Worm (Caenorhabditis elegans) whole organism, L3 larva: ENCODE measurements around the gene skr-16.
A peak's percentile ranks its signal among the peaks of the same experiment; 100 is the strongest.

Source experiments
- R02D3.7 ChIP-seq: fragments of 150-350 bp; optimal IDR thresholded peaks from 2 replicates; lab custom pipeline; 2014; ENCODE audit warnings: missing biosample characterization, missing genetic modification characterization
- ZK546.5 ChIP-seq: sonication (generic microtip); optimal IDR thresholded peaks from 2 replicates; lab custom pipeline; 2017; ENCODE audit warnings: missing biosample characterization, missing genetic modification characterization
- aly-2 ChIP-seq: fragments of 150-350 bp; optimal IDR thresholded peaks from 2 replicates; lab custom pipeline; 2014; ENCODE audit warnings: missing biosample characterization, missing genetic modification characterization
- ama-1 ChIP-seq: fragments of 150-350 bp; optimal IDR thresholded peaks from 2 replicates; lab custom pipeline; 2018
- ceh-16 ChIP-seq: sonication (generic microtip); optimal IDR thresholded peaks from 2 replicates; lab custom pipeline; 2017; ENCODE audit warnings: missing biosample characterization, missing genetic modification characterization
- ceh-28 ChIP-seq: fragments of 150-350 bp; optimal IDR thresholded peaks from 2 replicates; lab custom pipeline; 2014; ENCODE audit warnings: missing biosample characterization, missing genetic modification reagents, missing genetic modification characterization
- ceh-9 ChIP-seq: sonication (generic microtip); optimal IDR thresholded peaks from 2 replicates; lab custom pipeline; 2018; ENCODE audit warnings: missing biosample characterization, missing genetic modification characterization
- egl-5 ChIP-seq: fragments of 150-350 bp; optimal IDR thresholded peaks from 2 replicates; lab custom pipeline; 2017; ENCODE audit warnings: missing biosample characterization, missing genetic modification reagents, missing genetic modification characterization, inconsistent platforms
- elt-1 ChIP-seq: fragments of 150-350 bp; optimal IDR thresholded peaks from 2 replicates; lab custom pipeline; 2014; ENCODE audit warnings: missing biosample characterization, missing genetic modification characterization
- elt-2 ChIP-seq: sonication (generic microtip); optimal IDR thresholded peaks from 2 replicates; lab custom pipeline; 2016; ENCODE audit warnings: missing genetic modification reagents, mild to moderate bottlenecking, missing genetic modification characterization, missing compliant biosample characterization
- elt-3 ChIP-seq, 3 experiments: fragments of 150-350 bp in 1 of 3; sonication (generic microtip) in 2 of 3; optimal IDR thresholded peaks; 2 replicates in 2 of 3; 4 replicates in 1 of 3; lab custom pipeline; 2014 to 2017; ENCODE audit warnings: missing biosample characterization in 3 of 3, missing genetic modification characterization in 3 of 3
- eor-1 ChIP-seq, 2 experiments: fragments of 150-350 bp; optimal IDR thresholded peaks; 2 replicates each; lab custom pipeline; 2014 to 2018; ENCODE audit warnings: missing biosample characterization in 2 of 2, missing genetic modification characterization in 2 of 2
- fkh-10 ChIP-seq: sonication (generic microtip); optimal IDR thresholded peaks from 2 replicates; lab custom pipeline; 2017; ENCODE audit warnings: missing biosample characterization, missing genetic modification reagents, missing genetic modification characterization
- fkh-2 ChIP-seq: fragments of 150-350 bp; optimal IDR thresholded peaks from 2 replicates; lab custom pipeline; 2014; ENCODE audit warnings: missing biosample characterization, missing genetic modification reagents, missing genetic modification characterization
- fos-1 ChIP-seq: fragments of 150-350 bp; optimal IDR thresholded peaks from 2 replicates; lab custom pipeline; 2014; ENCODE audit warnings: missing biosample characterization, missing genetic modification characterization
- hmg-11 ChIP-seq: sonication (generic microtip); optimal IDR thresholded peaks from 2 replicates; lab custom pipeline; 2016; ENCODE audit warnings: missing genetic modification characterization, missing compliant biosample characterization
- lin-15B ChIP-seq: fragments of 150-350 bp; optimal IDR thresholded peaks from 2 replicates; lab custom pipeline; 2014; ENCODE audit warnings: missing biosample characterization, missing genetic modification characterization
- lin-39 ChIP-seq: fragments of 150-350 bp; optimal IDR thresholded peaks from 2 replicates; lab custom pipeline; 2018; ENCODE audit warnings: missing biosample characterization, missing genetic modification reagents, missing genetic modification characterization
- lsy-12 ChIP-seq: sonication (generic microtip); optimal IDR thresholded peaks from 2 replicates; lab custom pipeline; 2016; ENCODE audit warnings: mild to moderate bottlenecking, missing genetic modification characterization, missing compliant biosample characterization
- mdl-1 ChIP-seq: fragments of 150-350 bp; optimal IDR thresholded peaks from 2 replicates; lab custom pipeline; 2014; ENCODE audit warnings: missing biosample characterization, missing genetic modification characterization
- mml-1 ChIP-seq: fragments of 150-350 bp; sonication (generic microtip); optimal IDR thresholded peaks from 3 replicates; lab custom pipeline; 2014; ENCODE audit warnings: missing biosample characterization, missing genetic modification characterization
- nhr-11 ChIP-seq: fragments of 150-350 bp; optimal IDR thresholded peaks from 2 replicates; lab custom pipeline; 2014; ENCODE audit warnings: missing biosample characterization, missing genetic modification characterization
- nhr-23 ChIP-seq: fragments of 150-350 bp; optimal IDR thresholded peaks from 2 replicates; lab custom pipeline; 2014; ENCODE audit warnings: missing biosample characterization, missing genetic modification reagents, missing genetic modification characterization
- nhr-25 ChIP-seq: sonication (generic microtip); optimal IDR thresholded peaks from 2 replicates; lab custom pipeline; 2017; ENCODE audit warnings: missing biosample characterization, missing genetic modification characterization
- nhr-28 ChIP-seq: fragments of 150-350 bp; optimal IDR thresholded peaks from 2 replicates; lab custom pipeline; 2014; ENCODE audit warnings: missing biosample characterization, missing genetic modification characterization
- nhr-43 ChIP-seq: sonication (generic microtip); optimal IDR thresholded peaks from 2 replicates; lab custom pipeline; 2016; ENCODE audit warnings: mild to moderate bottlenecking, missing genetic modification characterization, missing compliant biosample characterization; ENCODE audit not compliant: poor library complexity, severe bottlenecking
- nhr-67 ChIP-seq: fragments of 150-350 bp; optimal IDR thresholded peaks from 2 replicates; lab custom pipeline; 2014; ENCODE audit warnings: missing biosample characterization, missing genetic modification characterization
- nhr-76 ChIP-seq: fragments of 150-350 bp; sonication (generic microtip); optimal IDR thresholded peaks from 5 replicates; lab custom pipeline; 2014; ENCODE audit warnings: missing biosample characterization, missing genetic modification characterization
- nhr-77 ChIP-seq: fragments of 150-350 bp; optimal IDR thresholded peaks from 2 replicates; lab custom pipeline; 2014; ENCODE audit warnings: missing biosample characterization, missing genetic modification characterization
- pha-4 ChIP-seq: fragments of 150-350 bp; optimal IDR thresholded peaks from 2 replicates; lab custom pipeline; 2014; ENCODE audit warnings: missing biosample characterization, missing genetic modification reagents, missing genetic modification characterization
- pqm-1 ChIP-seq: fragments of 150-350 bp; optimal IDR thresholded peaks from 2 replicates; lab custom pipeline; 2017; ENCODE audit warnings: missing biosample characterization, missing genetic modification characterization, inconsistent platforms
- sea-2 ChIP-seq: fragments of 150-350 bp; sonication (generic microtip); optimal IDR thresholded peaks from 4 replicates; lab custom pipeline; 2014; ENCODE audit warnings: missing biosample characterization, missing genetic modification reagents, missing genetic modification characterization
- skn-1 ChIP-seq: fragments of 150-350 bp; optimal IDR thresholded peaks from 2 replicates; lab custom pipeline; 2014; ENCODE audit warnings: missing biosample characterization, missing genetic modification characterization
- snpc-4 ChIP-seq: fragments of 150-350 bp; optimal IDR thresholded peaks from 2 replicates; lab custom pipeline; 2014; ENCODE audit warnings: missing biosample characterization, missing genetic modification characterization
- tbx-2 ChIP-seq: sonication (generic microtip); optimal IDR thresholded peaks from 2 replicates; lab custom pipeline; 2016; ENCODE audit warnings: mild to moderate bottlenecking, missing genetic modification characterization, missing compliant biosample characterization
- unc-39 ChIP-seq: sonication (generic microtip); optimal IDR thresholded peaks from 4 replicates; lab custom pipeline; 2017; ENCODE audit warnings: missing biosample characterization, missing genetic modification characterization
- unc-62 ChIP-seq: fragments of 150-350 bp; sonication (generic microtip); optimal IDR thresholded peaks from 4 replicates; lab custom pipeline; 2014; ENCODE audit warnings: missing biosample characterization, missing genetic modification reagents, missing genetic modification characterization
- zag-1 ChIP-seq: fragments of 150-350 bp; optimal IDR thresholded peaks from 2 replicates; lab custom pipeline; 2014; ENCODE audit warnings: missing biosample characterization, missing genetic modification characterization
- ztf-11 ChIP-seq: fragments of 150-350 bp; optimal IDR thresholded peaks from 2 replicates; lab custom pipeline; 2014; ENCODE audit warnings: missing biosample characterization, missing genetic modification characterization
- ztf-4 ChIP-seq: fragments of 150-350 bp; optimal IDR thresholded peaks from 2 replicates; lab custom pipeline; 2014; ENCODE audit warnings: missing biosample characterization, missing genetic modification characterization

skr-16 gene

ce11 chrIV:7167983-7168760, at the start of gene skr-16:
Gene skr-16, plus strand, starts transcription at chrIV:7168710.
- TF ChIP-seq hmg-11 (peak; percentile 44), ztf-4 (tag; lab: Kevin White, UChicago) (no peak), pqm-1 (tag; lab: Kevin White, UChicago) (peak; percentile 3), elt-2 (tag; lab: Kevin White, UChicago) (peak; percentile 12)

- no peak for TF ChIP-seq lin-39 (tag; lab: Kevin White, UChicago)
- TF ChIP-seq skn-1 = no peak
- TF ChIP-seq ceh-16 (tag; lab: Kevin White, UChicago) = no peak
- TF ChIP-seq nhr-43 (tag; lab: Kevin White, UChicago) = no peak
- no peak for TF ChIP-seq unc-39
- TF ChIP-seq nhr-77 (tag; lab: Kevin White, UChicago) = no peak
- no peak for TF ChIP-seq nhr-11 (tag; lab: Kevin White, UChicago)
- TF ChIP-seq unc-62 (GFP tag; lab: Kevin White, UChicago) = no peak
- TF ChIP-seq ceh-9 (tag; lab: Kevin White, UChicago) = no peak
- TF ChIP-seq aly-2 (tag; lab: Kevin White, UChicago) = no peak
- no peak for TF ChIP-seq elt-1 (tag; lab: Kevin White, UChicago)
- TF ChIP-seq egl-5 (tag; lab: Kevin White, UChicago) = no peak
- no peak for TF ChIP-seq mdl-1 (tag; lab: Kevin White, UChicago)
- no peak for TF ChIP-seq pha-4
- no peak for TF ChIP-seq sea-2 (GFP tag; lab: Kevin White, UChicago)
- no peak for TF ChIP-seq ztf-11 (tag; lab: Kevin White, UChicago)
- TF ChIP-seq elt-2 (tag; lab: Kevin White, UChicago) = no peak
Observed at ce11 chrIV:7121313-7122055, 47.0 kb upstream of the skr-16 start, which contains the start of the genes C34D4.10 and str-48. Gene C34D4.10, minus strand, starts transcription at chrIV:7121413. Gene str-48, plus strand, starts transcription at chrIV:7122005.

- TF ChIP-seq nhr-76 (no peak), elt-1 (tag; lab: Kevin White, UChicago) (peak; percentile 46), fkh-2 (no peak), nhr-43 (tag; lab: Kevin White, UChicago) (no peak), pha-4 (no peak), skn-1 (no peak), nhr-23 (tag; lab: Kevin White, UChicago) (peak; percentile 89), ceh-28 (tag; lab: Kevin White, UChicago) (peak; percentile 38), elt-3 (tag; optimal IDR thresholded peaks at IDR 0.05; lab: Kevin White, UChicago) (peak in 1 of 3 experiments; percentile 61), nhr-25 (peak; percentile 77), ceh-9 (tag; lab: Kevin White, UChicago) (no peak)
- TF ChIP-seq, all 47 proteins: peak for 5
Observed at ce11 chrIV:7131780-7132179, 36.7 kb upstream of the skr-16 start, which contains the start of gene grsp-3. Gene grsp-3, minus strand, starts transcription at chrIV:7131928.

ce11 chrIV:7133140-7133539, 35.4 kb upstream of the skr-16 start, which contains the start of gene cyn-12:
Gene cyn-12, minus strand, starts transcription at chrIV:7133217.
- TF ChIP-seq pqm-1 (tag; lab: Kevin White, UChicago) (peak; percentile 6), nhr-43 (tag; lab: Kevin White, UChicago) (no peak), fos-1 (tag; lab: Kevin White, UChicago) (no peak), ZK546.5 (tag; lab: Kevin White, UChicago) (no peak), zag-1 (tag; lab: Kevin White, UChicago) (no peak), aly-2 (tag; lab: Kevin White, UChicago) (no peak), unc-39 (no peak), lin-15B (tag; lab: Kevin White, UChicago) (no peak), ama-1 (lab: Kevin White, UChicago) (no peak), eor-1 (tag; optimal IDR thresholded peaks at IDR 0.05; lab: Kevin White, UChicago) (no peak), nhr-67 (tag; lab: Kevin White, UChicago) (no peak), R02D3.7 (tag; lab: Kevin White, UChicago) (no peak), snpc-4 (tag; lab: Kevin White, UChicago) (no peak), mml-1 (no peak), nhr-28 (tag; lab: Kevin White, UChicago) (no peak), elt-1 (tag; lab: Kevin White, UChicago) (no peak), tbx-2 (tag; lab: Kevin White, UChicago) (no peak), nhr-77 (tag; lab: Kevin White, UChicago) (no peak), unc-62 (GFP tag; lab: Kevin White, UChicago) (no peak), nhr-23 (tag; lab: Kevin White, UChicago) (peak; percentile 36), nhr-76 (no peak), fkh-10 (GFP tag; lab: Kevin White, UChicago) (no peak), mdl-1 (tag; lab: Kevin White, UChicago) (no peak), ceh-28 (tag; lab: Kevin White, UChicago) (peak; percentile 66), hmg-11 (peak; percentile 40), nhr-25 (no peak), nhr-11 (tag; lab: Kevin White, UChicago) (no peak), lsy-12 (tag; lab: Kevin White, UChicago) (no peak), fkh-2 (no peak)
